Worm (Caenorhabditis elegans): ENCODE results near the gene adt-1.

DNA sequence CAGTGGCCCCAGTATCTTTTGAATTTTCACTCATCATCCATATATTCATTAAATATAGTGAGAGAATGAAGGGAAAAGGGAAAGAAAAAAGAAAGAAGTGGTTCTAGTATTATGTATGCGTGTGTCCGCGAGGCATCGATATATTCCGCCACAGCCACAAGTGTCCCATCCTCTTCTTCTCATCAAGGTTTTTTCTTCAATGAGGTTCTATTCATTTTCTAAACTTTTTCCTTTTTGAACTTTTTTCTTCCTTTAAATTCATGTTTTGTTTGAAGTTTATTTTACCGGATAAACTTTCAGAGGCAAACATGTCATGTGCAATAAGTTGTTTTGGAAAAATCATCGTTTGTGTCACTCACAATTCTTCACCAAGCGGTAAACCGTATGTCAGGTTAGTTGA, 33.7 kb downstream of the adt-1 start, which contains the start of gene rgs-2:
- TF ChIP-seq ztf-1 (GFP tag; conservative IDR thresholded peaks at IDR 0.05): no peak
- TF ChIP-seq peb-1 (tag; optimal IDR thresholded peaks at IDR 0.05): no peak
- TF ChIP-seq unc-62 (GFP tag; optimal IDR thresholded peaks at IDR 0.05): no peak
- TF ChIP-seq mdl-1 (tag; optimal IDR thresholded peaks at IDR 0.05): no peak
